Fruit fly (Drosophila melanogaster): ENCODE data around the gene CG31642.

Gene CG31642

DNA sequence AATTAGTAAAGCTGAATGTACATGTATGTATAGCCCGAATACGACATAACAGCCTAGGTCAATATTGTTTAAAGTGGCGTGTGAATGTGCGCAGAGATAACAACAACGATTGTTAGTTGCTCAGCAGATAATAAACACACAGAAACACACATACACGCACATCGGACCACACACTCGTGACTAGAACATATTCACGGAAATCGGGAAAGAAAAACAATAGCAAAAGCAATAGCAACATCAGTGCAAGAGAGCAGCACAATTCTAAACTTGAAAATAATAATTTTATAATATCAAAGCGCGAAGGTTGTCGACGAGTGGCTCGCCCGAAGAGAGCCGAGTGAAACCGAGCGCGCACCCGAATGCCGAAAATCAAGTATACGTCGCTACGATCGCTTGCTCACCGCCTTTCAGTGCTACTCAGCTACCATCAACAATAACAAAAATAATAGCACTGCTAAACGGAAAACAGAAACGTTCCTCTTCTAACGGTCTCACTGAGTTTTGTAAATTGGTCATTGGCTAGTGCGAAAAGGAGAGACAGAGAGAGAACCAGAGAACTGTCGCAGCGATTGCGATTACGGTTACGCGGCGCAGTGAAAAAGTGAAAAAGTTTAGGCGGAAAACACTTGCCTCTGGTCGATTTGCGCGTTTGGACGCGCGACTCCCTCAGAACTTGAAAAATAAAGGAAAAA lies 35.2 kb upstream of the CG31642 start (continued):
- TF ChIP-seq Xrp1 (GFP tag; IDR thresholded peaks at IDR 0.05) (no peak), fd3F (GFP tag; optimal IDR thresholded peaks at IDR 0.05) (no peak), CG11696 (GFP tag; IDR thresholded peaks at IDR 0.05) (no peak), tio (GFP tag; optimal IDR thresholded peaks at IDR 0.05) (no peak), CG10565 (GFP tag; optimal IDR thresholded peaks at IDR 0.05) (no peak), CG7372 (GFP tag; IDR thresholded peaks at IDR 0.05) (0 out of 2 replicates have a peak, but pooled peaks have one; percentile 51), zen (tag; optimal IDR thresholded peaks at IDR 0.05) (no peak), mirr (GFP tag; optimal IDR thresholded peaks at IDR 0.05) (peak; percentile 98), Dbx (GFP tag; IDR thresholded peaks at IDR 0.05) (no peak; the same call in 2 of the 3 replicates), kah (GFP tag; optimal IDR thresholded peaks at IDR 0.05) (no peak), corto (GFP tag; optimal IDR thresholded peaks at IDR 0.05) (peak; percentile 58), schlank (tag; optimal IDR thresholded peaks at IDR 0.05) (peak; percentile 8), gem (tag; optimal IDR thresholded peaks at IDR 0.05) (peak; percentile 19), Eip74EF (GFP tag; optimal IDR thresholded peaks at IDR 0.05) (peak in 1 of 2 experiments; percentile 88), Stat92E (GFP tag; optimal IDR thresholded peaks at IDR 0.05) (no peak), unpg (GFP tag; optimal IDR thresholded peaks at IDR 0.05) (peak; percentile 15), CG1792 (GFP tag; optimal IDR thresholded peaks at IDR 0.05) (no peak), Mad (GFP tag; optimal IDR thresholded peaks at IDR 0.05) (no peak), Sox100B (GFP tag; optimal IDR thresholded peaks at IDR 0.05) (peak; percentile 35), Fer3 (tag; optimal IDR thresholded peaks at IDR 0.05) (peak; percentile 45), CG12659 (GFP tag; optimal IDR thresholded peaks at IDR 0.05) (peak; percentile 22), dimm (GFP tag; IDR thresholded peaks at IDR 0.05) (no peak), CG12219 (GFP tag; optimal IDR thresholded peaks at IDR 0.05) (peak; percentile 9), CG1603 (tag; optimal IDR thresholded peaks at IDR 0.05) (peak; percentile 19), CG11560 (tag; IDR thresholded peaks at IDR 0.05) (no peak), sug (tag; optimal IDR thresholded peaks at IDR 0.05) (peak; percentile 88), vnd (GFP tag; IDR thresholded peaks at IDR 0.05; ENCODE audit: partially characterized antibody) (0 out of 3 replicates have a peak, but pooled peaks have one; percentile 21), en (GFP tag; optimal IDR thresholded peaks at IDR 0.05) (no peak), CG7271 (tag; optimal IDR thresholded peaks at IDR 0.05) (no peak), pros (GFP tag; optimal IDR thresholded peaks at IDR 0.05) (no peak), CG2116 (GFP tag; optimal IDR thresholded peaks at IDR 0.05) (peak; percentile 18), CG9437 (GFP tag; optimal IDR thresholded peaks at IDR 0.05) (no peak), nerfin-2 (GFP tag; IDR thresholded peaks at IDR 0.05; ENCODE audit: partially characterized antibody) (no peak), CG1602 (GFP tag; optimal IDR thresholded peaks at IDR 0.05) (no peak), Dip2 (GFP tag; IDR thresholded peaks at IDR 0.05) (no peak), wek (GFP tag; optimal IDR thresholded peaks at IDR 0.05) (peak; percentile 50), ATbp (GFP tag; optimal IDR thresholded peaks at IDR 0.05) (no peak), CG6254 (GFP tag; optimal IDR thresholded peaks at IDR 0.05) (no peak), CG2120 (GFP tag; optimal IDR thresholded peaks at IDR 0.05) (peak; percentile 4), Nf-YC (tag; optimal IDR thresholded peaks at IDR 0.05) (peak; percentile 57), lab (GFP tag; optimal IDR thresholded peaks at IDR 0.05) (peak; percentile 56), CG7556 (GFP tag; optimal IDR thresholded peaks at IDR 0.05) (peak; percentile 5), NFAT (GFP tag; IDR thresholded peaks at IDR 0.05) (peak; percentile 14; the same call in 1 of the 2 replicates), jing (GFP tag; optimal IDR thresholded peaks at IDR 0.05) (no peak), bsh (GFP tag; optimal IDR thresholded peaks at IDR 0.05) (no peak), ato (GFP tag; IDR thresholded peaks at IDR 0.05; ENCODE audit: partially characterized antibody) (no peak), Hmr (GFP tag; optimal IDR thresholded peaks at IDR 0.05) (peak; percentile 76)

Measured in whole organism, embryonic.